Fruit fly (Drosophila melanogaster) whole organism, embryonic: ENCODE data around the gene puc.

Experiments used
- Abd-B ChIP-seq: fragments of 200-800 bp; sonication (Bioruptor generic); optimal IDR thresholded peaks from 2 replicates; lab custom pipeline; 2018; ENCODE audit warnings: missing biosample characterization, mild to moderate bottlenecking, missing genetic modification characterization, moderate library complexity
- B-H1 ChIP-seq: fragments of 200-800 bp; sonication (Bioruptor generic); IDR thresholded peaks from 3 replicates; pipeline ENCODE4 v1.3.6; 2022; ENCODE audit warnings: missing biosample characterization, missing genetic modification characterization
- CG10462 ChIP-seq: fragments of 200-800 bp; sonication (Bioruptor generic); optimal IDR thresholded peaks from 2 replicates; lab custom pipeline; 2016; ENCODE audit warnings: missing biosample characterization, missing genetic modification characterization
- CG11504 ChIP-seq: fragments of 200-800 bp; sonication (Bioruptor generic); optimal IDR thresholded peaks from 3 replicates; lab custom pipeline; 2019; ENCODE audit warnings: missing biosample characterization, mild to moderate bottlenecking, missing genetic modification characterization, moderate library complexity
- CG12104 ChIP-seq: fragments of 200-800 bp; sonication (Bioruptor generic); optimal IDR thresholded peaks from 3 replicates; lab custom pipeline; 2016; ENCODE audit warnings: missing biosample characterization, missing genetic modification characterization
- CG13894 ChIP-seq: fragments of 200-800 bp; sonication (Bioruptor generic); optimal IDR thresholded peaks from 3 replicates; lab custom pipeline; 2018; ENCODE audit warnings: missing biosample characterization, mild to moderate bottlenecking, missing genetic modification characterization, moderate library complexity
- CG14014 ChIP-seq: fragments of 200-800 bp; sonication (Bioruptor generic); IDR thresholded peaks from 2 replicates; pipeline ENCODE4 v1.3.6; 2022; ENCODE audit warnings: missing biosample characterization, missing genetic modification characterization
- CG14050 ChIP-seq: fragments of 200-800 bp; sonication (Bioruptor generic); IDR thresholded peaks from 3 replicates; pipeline ENCODE4 v1.3.6; 2022; ENCODE audit warnings: missing biosample characterization, missing genetic modification characterization
- CG14860 ChIP-seq: fragments of 200-800 bp; sonication (Bioruptor generic); IDR thresholded peaks from 3 replicates; pipeline ENCODE4 v1.3.6; 2022; ENCODE audit warnings: missing biosample characterization, missing genetic modification characterization; ENCODE audit not compliant: partially characterized antibody
- CG15011 ChIP-seq: fragments of 200-800 bp; sonication (Bioruptor generic); optimal IDR thresholded peaks from 3 replicates; lab custom pipeline; 2018; ENCODE audit warnings: missing biosample characterization, mild to moderate bottlenecking, missing genetic modification characterization
- CG16815 ChIP-seq: fragments of 200-800 bp; sonication (Bioruptor generic); optimal IDR thresholded peaks from 3 replicates; lab custom pipeline; 2017; ENCODE audit warnings: missing biosample characterization, mild to moderate bottlenecking, missing genetic modification characterization
- CG2116 ChIP-seq: fragments of 200-800 bp; sonication (Bioruptor generic); optimal IDR thresholded peaks from 3 replicates; lab custom pipeline; 2018; ENCODE audit warnings: missing biosample characterization, mild to moderate bottlenecking, missing genetic modification characterization
- CG2120 ChIP-seq: fragments of 200-800 bp; sonication (Bioruptor generic); optimal IDR thresholded peaks from 3 replicates; lab custom pipeline; 2016; ENCODE audit warnings: missing biosample characterization, missing genetic modification characterization
- CG2889 ChIP-seq: fragments of 200-800 bp; sonication (Bioruptor generic); IDR thresholded peaks from 3 replicates; pipeline ENCODE4 v1.3.6; 2022; ENCODE audit warnings: missing biosample characterization, missing genetic modification characterization
- CG33557 ChIP-seq: fragments of 200-800 bp; sonication (Bioruptor generic); optimal IDR thresholded peaks from 2 replicates; lab custom pipeline; 2019; ENCODE audit warnings: missing biosample characterization, mild to moderate bottlenecking, missing genetic modification characterization, moderate library complexity
- CG3838 ChIP-seq: fragments of 200-800 bp; sonication (Bioruptor generic); optimal IDR thresholded peaks from 3 replicates; lab custom pipeline; 2016; ENCODE audit warnings: missing biosample characterization, missing genetic modification characterization
- CG3995 ChIP-seq: fragments of 200-800 bp; sonication (Bioruptor generic); optimal IDR thresholded peaks from 3 replicates; lab custom pipeline; 2016; ENCODE audit warnings: missing biosample characterization, missing genetic modification characterization
- CG4328 ChIP-seq: fragments of 200-800 bp; sonication (Bioruptor generic); optimal IDR thresholded peaks from 3 replicates; lab custom pipeline; 2017; ENCODE audit warnings: missing biosample characterization, missing genetic modification reagents, missing genetic modification characterization
- CG4360 ChIP-seq: fragments of 200-800 bp; sonication (Bioruptor generic); IDR thresholded peaks from 2 replicates; pipeline ENCODE4 v1.3.6; 2022; ENCODE audit warnings: missing biosample characterization, missing genetic modification characterization
- CG4707 ChIP-seq: fragments of 200-800 bp; sonication (Bioruptor generic); optimal IDR thresholded peaks from 2 replicates; lab custom pipeline; 2018; ENCODE audit warnings: missing biosample characterization, mild to moderate bottlenecking, missing genetic modification characterization, moderate library complexity
- CG6689 ChIP-seq: fragments of 200-800 bp; sonication (Bioruptor generic); IDR thresholded peaks from 2 replicates; pipeline ENCODE4 v1.3.6; 2022; ENCODE audit warnings: missing biosample characterization, missing genetic modification characterization
- CG7963 ChIP-seq: fragments of 200-800 bp; sonication (Bioruptor generic); IDR thresholded peaks from 3 replicates; pipeline ENCODE4 v1.3.6; 2022; ENCODE audit warnings: missing biosample characterization, missing genetic modification characterization; ENCODE audit not compliant: partially characterized antibody
- D19A ChIP-seq: fragments of 200-800 bp; optimal IDR thresholded peaks from 3 replicates; lab custom pipeline; 2019; ENCODE audit warnings: missing biosample characterization, mild to moderate bottlenecking, missing genetic modification characterization, moderate library complexity
- Dbx ChIP-seq: fragments of 200-800 bp; sonication (Bioruptor generic); IDR thresholded peaks from 3 replicates; pipeline ENCODE4 v1.3.6; 2022; ENCODE audit warnings: missing biosample characterization, missing genetic modification characterization
- Eip74EF ChIP-seq, 2 experiments: fragments of 200-800 bp in 1 of 2; fragments of >200 bp in 1 of 2; sonication (Bioruptor generic) in 1 of 2; optimal IDR thresholded peaks; 2 replicates each; lab custom pipeline; 2017 to 2019; ENCODE audit warnings: missing biosample characterization in 2 of 2, missing genetic modification characterization in 2 of 2, mild to moderate bottlenecking in 1 of 2, moderate library complexity in 1 of 2
- HLHmδ ChIP-seq: fragments of 200-800 bp; sonication (Bioruptor generic); optimal IDR thresholded peaks from 2 replicates; lab custom pipeline; 2018; ENCODE audit warnings: missing biosample characterization, mild to moderate bottlenecking, missing genetic modification characterization, moderate library complexity
- Hmx ChIP-seq: fragments of 200-800 bp; sonication (Bioruptor generic); optimal IDR thresholded peaks from 2 replicates; lab custom pipeline; 2016; ENCODE audit warnings: missing biosample characterization, missing genetic modification characterization
- Mrtf ChIP-seq: fragments of 200-800 bp; sonication (Bioruptor generic); IDR thresholded peaks from 3 replicates; pipeline ENCODE4 v1.3.6; 2022; ENCODE audit warnings: missing biosample characterization, missing genetic modification characterization
- Neu2 ChIP-seq: fragments of 200-800 bp; sonication (Bioruptor generic); optimal IDR thresholded peaks from 3 replicates; lab custom pipeline; 2016; ENCODE audit warnings: missing biosample characterization, missing genetic modification characterization, borderline replicate concordance
- Nf-YB ChIP-seq: fragments of 200-800 bp; sonication (Bioruptor generic); optimal IDR thresholded peaks from 3 replicates; lab custom pipeline; 2019; ENCODE audit warnings: missing biosample characterization, mild to moderate bottlenecking, missing genetic modification characterization, moderate library complexity
- Taf1 ChIP-seq: fragments of 200-800 bp; sonication (Bioruptor generic); IDR thresholded peaks from 2 replicates; pipeline ENCODE4 v1.3.6; 2022; ENCODE audit warnings: missing biosample characterization, missing genetic modification characterization
- Xrp1 ChIP-seq: fragments of 200-800 bp; sonication (Bioruptor generic); IDR thresholded peaks from 2 replicates; pipeline ENCODE4 v1.3.6; 2022; ENCODE audit warnings: missing biosample characterization, missing genetic modification characterization
- aop ChIP-seq: fragments of 200-800 bp; sonication (Bioruptor generic); IDR thresholded peaks from 2 replicates; pipeline ENCODE4 v1.3.6; 2022; ENCODE audit warnings: missing biosample characterization, missing genetic modification characterization
- ara ChIP-seq: fragments of 200-800 bp; sonication (Bioruptor generic); IDR thresholded peaks from 2 replicates; pipeline ENCODE4 v1.3.6; 2022; ENCODE audit warnings: missing biosample characterization, missing genetic modification characterization
- bbx ChIP-seq: fragments of 200-800 bp; sonication (Bioruptor generic); IDR thresholded peaks from 2 replicates; pipeline ENCODE4 v1.3.6; 2022; ENCODE audit warnings: missing biosample characterization, missing genetic modification characterization; ENCODE audit not compliant: partially characterized antibody
- caup ChIP-seq: fragments of 200-800 bp; sonication (Bioruptor generic); optimal IDR thresholded peaks from 3 replicates; lab custom pipeline; 2017; ENCODE audit warnings: missing biosample characterization, mild to moderate bottlenecking, missing genetic modification characterization, moderate library complexity; ENCODE audit not compliant: severe bottlenecking
- chn ChIP-seq: fragments of 200-800 bp; sonication (Bioruptor generic); optimal IDR thresholded peaks from 2 replicates; lab custom pipeline; 2016; ENCODE audit warnings: missing biosample characterization, missing genetic modification characterization
- cwo ChIP-seq: fragments of 200-800 bp; sonication (Bioruptor generic); optimal IDR thresholded peaks from 3 replicates; lab custom pipeline; 2017; ENCODE audit warnings: missing biosample characterization, missing genetic modification characterization, mild to moderate bottlenecking, moderate library complexity, missing genetic modification reagents
- disco-r ChIP-seq: fragments of 200-800 bp; sonication (Bioruptor generic); optimal IDR thresholded peaks from 2 replicates; lab custom pipeline; 2016; ENCODE audit warnings: missing biosample characterization, missing genetic modification characterization
- fru ChIP-seq: fragments of >200 bp; optimal IDR thresholded peaks from 2 replicates; lab custom pipeline; 2017
- grn ChIP-seq: fragments of 200-800 bp; sonication (Bioruptor generic); optimal IDR thresholded peaks from 3 replicates; lab custom pipeline; 2017; ENCODE audit warnings: missing biosample characterization, missing genetic modification characterization
- gsb ChIP-seq: fragments of 200-800 bp; sonication (Bioruptor generic); IDR thresholded peaks from 2 replicates; pipeline ENCODE4 v1.3.6; 2022; ENCODE audit warnings: missing biosample characterization, missing genetic modification characterization
- kni ChIP-seq: fragments of 200-800 bp; sonication (Bioruptor generic); optimal IDR thresholded peaks from 3 replicates; lab custom pipeline; 2017; ENCODE audit warnings: mild to moderate bottlenecking, missing biosample characterization, missing genetic modification reagents, missing genetic modification characterization
- mld ChIP-seq: fragments of 200-800 bp; sonication (Bioruptor generic); IDR thresholded peaks from 3 replicates; pipeline ENCODE4 v1.3.6; 2022; ENCODE audit warnings: missing biosample characterization, missing genetic modification characterization; ENCODE audit not compliant: partially characterized antibody
- pros ChIP-seq: fragments of 200-800 bp; sonication (Bioruptor generic); optimal IDR thresholded peaks from 3 replicates; lab custom pipeline; 2019; ENCODE audit warnings: missing biosample characterization, mild to moderate bottlenecking, missing genetic modification characterization, moderate library complexity
- sens ChIP-seq: fragments of 200-800 bp; sonication (Bioruptor generic); peaks from one replicate; lab custom pipeline; 2016; ENCODE audit warnings: missing biosample characterization, missing genetic modification characterization
- ttk ChIP-seq: fragments of 200-800 bp; sonication (Bioruptor generic); IDR thresholded peaks from 2 replicates; pipeline ENCODE4 v2.1.2; 2022; ENCODE audit warnings: missing biosample characterization, missing genetic modification characterization
- unpg ChIP-seq: fragments of 200-800 bp; sonication (Bioruptor generic); optimal IDR thresholded peaks from 3 replicates; lab custom pipeline; 2018; ENCODE audit warnings: missing biosample characterization, mild to moderate bottlenecking, missing genetic modification characterization, moderate library complexity
- vvl ChIP-seq: fragments of 200-800 bp; sonication (Bioruptor generic); IDR thresholded peaks from 2 replicates; pipeline ENCODE4 v1.3.6; 2022; ENCODE audit warnings: missing biosample characterization, missing genetic modification characterization

puc gene

DNA sequence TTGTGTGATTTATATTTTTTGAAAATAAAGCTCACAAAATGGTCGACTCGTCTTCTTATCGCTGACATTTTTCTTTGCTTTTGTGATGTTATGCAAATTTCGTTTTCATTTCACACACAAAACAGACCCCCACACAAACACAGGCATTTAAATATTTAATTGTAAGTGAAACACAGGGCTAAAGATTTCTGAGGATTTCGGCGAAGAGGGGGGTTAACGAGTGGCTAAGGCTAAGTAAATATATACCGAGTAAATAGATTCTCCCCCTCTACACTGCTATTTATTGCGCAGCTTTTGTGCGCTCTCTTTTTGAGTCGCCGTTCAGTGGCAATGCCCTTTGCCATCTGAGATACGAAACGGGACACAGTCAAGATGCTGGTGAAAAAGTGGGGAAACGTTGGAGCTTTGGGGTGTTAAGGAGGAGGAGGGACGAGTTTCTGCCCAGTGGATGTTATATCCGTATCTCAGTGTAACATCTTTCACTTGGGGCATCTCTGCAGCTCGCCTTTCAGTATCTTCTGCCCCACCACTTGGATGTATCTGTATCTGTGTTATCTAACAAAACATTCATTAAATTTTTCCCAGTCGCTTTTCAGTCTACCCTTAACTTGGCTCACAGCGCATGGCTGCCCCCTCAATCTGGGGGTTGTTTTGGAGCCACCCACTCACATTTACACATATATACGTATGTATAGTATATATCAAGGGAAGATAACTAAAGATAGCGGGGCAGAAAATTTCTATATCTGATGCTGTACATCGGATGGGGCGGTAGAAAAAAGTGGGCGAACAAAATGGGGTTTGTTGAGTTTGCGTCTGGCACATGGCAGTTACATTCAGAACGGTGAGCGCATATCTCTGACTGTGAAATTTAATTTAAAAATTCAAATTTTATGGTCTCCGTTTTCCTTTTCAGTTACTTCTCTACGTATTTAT lies 50.9 kb downstream of the puc start (continued):
- TF ChIP-seq caup (GFP tag; lab: Kevin White, UChicago) (no peak), CG3995 (no peak), pros (no peak), HLHmδ (GFP tag; lab: Kevin White, UChicago) (no peak), CG3838 (no peak), fru (no peak), kni (GFP tag; lab: Kevin White, UChicago) (no peak), aop (GFP tag; lab: Robert Waterston, UW) (no peak), CG14050 (GFP tag; lab: Robert Waterston, UW) (no peak), CG7963 (GFP tag; lab: Robert Waterston, UW) (no peak), CG14860 (no peak), unpg (GFP tag; lab: Kevin White, UChicago) (peak; percentile 10), CG4328 (GFP tag; lab: Kevin White, UChicago) (peak; percentile 9), CG15011 (GFP tag; lab: Kevin White, UChicago) (no peak), CG11504 (tag; lab: Kevin White, UChicago) (no peak), Neu2 (GFP tag; lab: Kevin White, UChicago) (no peak), CG4707 (GFP tag; lab: Kevin White, UChicago) (no peak), CG33557 (GFP tag; lab: Kevin White, UChicago) (peak; percentile 49), CG2889 (GFP tag; lab: Robert Waterston, UW) (no peak), mld (GFP tag; lab: Robert Waterston, UW) (no peak), B-H1 (GFP tag; lab: Robert Waterston, UW) (no peak), ttk (GFP tag; lab: Robert Waterston, UW) (no peak), cwo (no peak), gsb (GFP tag; lab: Robert Waterston, UW) (no peak), vvl (GFP tag; lab: Robert Waterston, UW) (peak; percentile 52; the same call in 1 of the 2 replicates), grn (GFP tag; lab: Kevin White, UChicago) (peak; percentile 95), CG2120 (no peak), ara (GFP tag; lab: Robert Waterston, UW) (0 out of 2 replicates have a peak, but pooled peaks have one; percentile 25), CG13894 (tag; lab: Kevin White, UChicago) (peak; percentile 94), Mrtf (GFP tag; lab: Robert Waterston, UW) (no peak), Xrp1 (peak; percentile 40; the same call in 1 of the 2 replicates), Abd-B (GFP tag; lab: Kevin White, UChicago) (no peak), sens (GFP tag; lab: Kevin White, UChicago) (peak; percentile 64), disco-r (GFP tag; lab: Kevin White, UChicago) (no peak), Dbx (GFP tag; lab: Robert Waterston, UW) (no peak), CG16815 (GFP tag; lab: Kevin White, UChicago) (no peak), CG6689 (no peak), Taf1 (GFP tag; lab: Robert Waterston, UW) (no peak), Eip74EF (GFP tag; optimal IDR thresholded peaks at IDR 0.05; lab: Kevin White, UChicago) (no peak), Nf-YB (GFP tag; lab: Kevin White, UChicago) (no peak), CG2116 (GFP tag; lab: Kevin White, UChicago) (no peak), Hmx (GFP tag; lab: Kevin White, UChicago) (no peak), CG10462 (no peak), CG4360 (GFP tag; lab: Robert Waterston, UW) (no peak), bbx (GFP tag; lab: Robert Waterston, UW) (no peak), CG12104 (GFP tag; lab: Kevin White, UChicago) (no peak), chn (GFP tag; lab: Kevin White, UChicago) (no peak), CG14014 (GFP tag; lab: Robert Waterston, UW) (0 out of 2 replicates have a peak, but pooled peaks have one; percentile 16), D19A (tag; lab: Kevin White, UChicago) (no peak)
